Fruit fly (Drosophila melanogaster) whole organism, embryonic: Measurements from ENCODE around the gene Naxe.

Source experiments
- Aef1 ChIP-seq: fragments of 200-800 bp; sonication (Bioruptor generic); IDR thresholded peaks from 3 replicates; pipeline ENCODE4 v1.3.6; 2022; ENCODE audit warnings: missing biosample characterization, missing genetic modification characterization
- Bgb ChIP-seq: fragments of 200-800 bp; sonication (Bioruptor generic); IDR thresholded peaks from 2 replicates; pipeline ENCODE4 v1.3.6; 2022; ENCODE audit warnings: missing biosample characterization, missing genetic modification characterization; ENCODE audit not compliant: partially characterized antibody
- CG10321 ChIP-seq: fragments of 200-800 bp; sonication (Bioruptor generic); IDR thresholded peaks from 2 replicates; pipeline ENCODE4 v1.3.6; 2022; ENCODE audit warnings: missing biosample characterization, missing genetic modification characterization
- CG11504 ChIP-seq: fragments of 200-800 bp; sonication (Bioruptor generic); optimal IDR thresholded peaks from 3 replicates; lab custom pipeline; 2019; ENCODE audit warnings: missing biosample characterization, mild to moderate bottlenecking, missing genetic modification characterization, moderate library complexity
- CG15479 ChIP-seq: fragments of 200-800 bp; sonication (Bioruptor generic); optimal IDR thresholded peaks from 3 replicates; lab custom pipeline; 2019; ENCODE audit warnings: missing biosample characterization, mild to moderate bottlenecking, missing genetic modification characterization, moderate library complexity
- CG17912 ChIP-seq: fragments of 200-800 bp; sonication (Bioruptor generic); optimal IDR thresholded peaks from 2 replicates; lab custom pipeline; 2018; ENCODE audit warnings: missing biosample characterization, mild to moderate bottlenecking, missing genetic modification characterization
- CG18262 ChIP-seq: fragments of 200-800 bp; optimal IDR thresholded peaks from 3 replicates; lab custom pipeline; 2019; ENCODE audit warnings: missing biosample characterization, mild to moderate bottlenecking, missing genetic modification characterization, moderate library complexity
- CG18599 ChIP-seq: fragments of 200-800 bp; sonication (Bioruptor generic); optimal IDR thresholded peaks from 3 replicates; lab custom pipeline; 2017; ENCODE audit warnings: missing biosample characterization, missing genetic modification characterization, mild to moderate bottlenecking, moderate library complexity, missing genetic modification reagents
- CG31441 ChIP-seq: fragments of 200-800 bp; sonication (Bioruptor generic); IDR thresholded peaks from 2 replicates; pipeline ENCODE4 v1.3.6; 2022; ENCODE audit warnings: missing biosample characterization, missing genetic modification characterization
- CG32532 ChIP-seq: fragments of 200-800 bp; sonication (Bioruptor generic); IDR thresholded peaks from 2 replicates; pipeline ENCODE4 v1.3.6; 2022; ENCODE audit warnings: missing biosample characterization, missing genetic modification characterization
- CG34224 ChIP-seq: fragments of 200-800 bp; sonication (Bioruptor generic); IDR thresholded peaks from 3 replicates; pipeline ENCODE4 v1.3.6; 2022; ENCODE audit warnings: missing biosample characterization, missing genetic modification characterization; ENCODE audit not compliant: partially characterized antibody
- CG6175 ChIP-seq: fragments of 200-800 bp; sonication (Bioruptor generic); IDR thresholded peaks from 3 replicates; pipeline ENCODE4 v1.3.6; 2022; ENCODE audit warnings: missing biosample characterization, missing genetic modification characterization
- CG8359 ChIP-seq: fragments of 200-800 bp; sonication (Bioruptor generic); optimal IDR thresholded peaks from 2 replicates; lab custom pipeline; 2017; ENCODE audit warnings: missing biosample characterization, mild to moderate bottlenecking, missing genetic modification characterization, borderline replicate concordance
- CG9437 ChIP-seq: fragments of 200-800 bp; sonication (Bioruptor generic); optimal IDR thresholded peaks from 2 replicates; lab custom pipeline; 2018; ENCODE audit warnings: missing biosample characterization, mild to moderate bottlenecking, missing genetic modification characterization
- CTCF ChIP-seq: fragments of 200-800 bp; sonication (Bioruptor generic); optimal IDR thresholded peaks from 2 replicates; lab custom pipeline; 2017; ENCODE audit warnings: missing biosample characterization, mild to moderate bottlenecking, missing genetic modification characterization, moderate library complexity
- CoRest ChIP-seq: fragments of 200-800 bp; sonication (Bioruptor generic); optimal IDR thresholded peaks from 3 replicates; lab custom pipeline; 2018; ENCODE audit warnings: missing biosample characterization, mild to moderate bottlenecking, missing genetic modification characterization, moderate library complexity
- Dad ChIP-seq: fragments of 200-800 bp; sonication (Bioruptor generic); optimal IDR thresholded peaks from 3 replicates; lab custom pipeline; 2016; ENCODE audit warnings: missing biosample characterization, missing genetic modification characterization
- Doc3 ChIP-seq: fragments of 200-800 bp; sonication (Bioruptor generic); IDR thresholded peaks from 3 replicates; pipeline ENCODE4 v1.3.6; 2022; ENCODE audit warnings: missing biosample characterization, missing genetic modification characterization; ENCODE audit not compliant: partially characterized antibody
- Dp ChIP-seq: fragments of 200-800 bp; sonication (Bioruptor generic); optimal IDR thresholded peaks from 2 replicates; lab custom pipeline; 2018; ENCODE audit warnings: missing biosample characterization, mild to moderate bottlenecking, missing genetic modification characterization, moderate library complexity
- HLHmδ ChIP-seq: fragments of 200-800 bp; sonication (Bioruptor generic); optimal IDR thresholded peaks from 2 replicates; lab custom pipeline; 2018; ENCODE audit warnings: missing biosample characterization, mild to moderate bottlenecking, missing genetic modification characterization, moderate library complexity
- MBD-R2 ChIP-seq: fragments of 200-800 bp; sonication (Bioruptor generic); IDR thresholded peaks from 2 replicates; pipeline ENCODE4 v1.3.6; 2022; ENCODE audit warnings: missing biosample characterization, missing genetic modification characterization
- NC2β ChIP-seq: fragments of 200-800 bp; sonication (Bioruptor generic); optimal IDR thresholded peaks from 2 replicates; lab custom pipeline; 2016; ENCODE audit warnings: missing biosample characterization, missing genetic modification characterization
- NK7.1 ChIP-seq: fragments of 200-800 bp; sonication (Bioruptor generic); optimal IDR thresholded peaks from 3 replicates; lab custom pipeline; 2016; ENCODE audit warnings: missing biosample characterization, missing genetic modification characterization
- Nf-YC ChIP-seq: fragments of 200-800 bp; optimal IDR thresholded peaks from 3 replicates; lab custom pipeline; 2019; ENCODE audit warnings: missing biosample characterization, mild to moderate bottlenecking, missing genetic modification characterization, moderate library complexity
- Pdp1 ChIP-seq, 2 experiments: fragments of 200-800 bp; sonication (Bioruptor generic); optimal IDR thresholded peaks; 3 replicates each; lab custom pipeline; 2016; ENCODE audit warnings: missing biosample characterization in 2 of 2, missing genetic modification characterization in 2 of 2, mild to moderate bottlenecking in 1 of 2, moderate library complexity in 1 of 2
- Ravus ChIP-seq: fragments of 200-800 bp; sonication (Bioruptor generic); IDR thresholded peaks from 2 replicates; pipeline ENCODE4 v1.3.6; 2022; ENCODE audit warnings: missing biosample characterization, missing genetic modification characterization
- Scr ChIP-seq: fragments of 200-800 bp; sonication (Bioruptor generic); IDR thresholded peaks from 2 replicates; pipeline ENCODE4 v1.3.6; 2022; ENCODE audit warnings: missing biosample characterization, missing genetic modification characterization; ENCODE audit not compliant: partially characterized antibody
- Sry-δ ChIP-seq: fragments of 200-800 bp; sonication (Bioruptor generic); optimal IDR thresholded peaks from 2 replicates; lab custom pipeline; 2016; ENCODE audit warnings: missing biosample characterization, missing genetic modification characterization
- Ssrp ChIP-seq: fragments of 200-800 bp; sonication (Bioruptor generic); optimal IDR thresholded peaks from 2 replicates; lab custom pipeline; 2018; ENCODE audit warnings: missing biosample characterization, mild to moderate bottlenecking, missing genetic modification characterization, moderate library complexity
- ase ChIP-seq: fragments of 200-800 bp; sonication (Bioruptor generic); IDR thresholded peaks from 3 replicates; pipeline ENCODE4 v1.3.6; 2022; ENCODE audit warnings: missing biosample characterization, missing genetic modification characterization
- br ChIP-seq: fragments of >200 bp; optimal IDR thresholded peaks from 2 replicates; lab custom pipeline; 2017
- chif ChIP-seq, 2 experiments: fragments of 200-800 bp; sonication (Bioruptor generic); optimal IDR thresholded peaks; 3 replicates each; lab custom pipeline; 2016; ENCODE audit warnings: missing biosample characterization in 2 of 2, missing genetic modification characterization in 2 of 2
- chm ChIP-seq: fragments of 200-800 bp; sonication (Bioruptor generic); IDR thresholded peaks from 2 replicates; pipeline ENCODE4 v1.3.6; 2022; ENCODE audit warnings: missing biosample characterization, missing genetic modification characterization
- chn ChIP-seq: fragments of 200-800 bp; sonication (Bioruptor generic); optimal IDR thresholded peaks from 2 replicates; lab custom pipeline; 2016; ENCODE audit warnings: missing biosample characterization, missing genetic modification characterization
- danr ChIP-seq: fragments of 200-800 bp; sonication (Bioruptor generic); IDR thresholded peaks from 2 replicates; pipeline ENCODE4 v1.3.6; 2022; ENCODE audit warnings: missing biosample characterization, missing genetic modification characterization
- disco-r ChIP-seq: fragments of 200-800 bp; sonication (Bioruptor generic); optimal IDR thresholded peaks from 2 replicates; lab custom pipeline; 2016; ENCODE audit warnings: missing biosample characterization, missing genetic modification characterization
- esg ChIP-seq: fragments of 200-800 bp; sonication (Bioruptor generic); conservative IDR thresholded peaks from 2 replicates; pipeline ENCODE4 v1.3.6; 2022; ENCODE audit warnings: missing biosample characterization, missing genetic modification characterization
- ham ChIP-seq: fragments of 200-800 bp; sonication (Bioruptor generic); IDR thresholded peaks from 2 replicates; pipeline ENCODE4 v1.3.6; 2022; ENCODE audit warnings: missing biosample characterization, missing genetic modification characterization
- hbn ChIP-seq: fragments of 200-800 bp; sonication (Bioruptor generic); IDR thresholded peaks from 2 replicates; pipeline ENCODE4 v1.3.6; 2022; ENCODE audit warnings: missing biosample characterization, missing genetic modification characterization; ENCODE audit not compliant: partially characterized antibody
- hth ChIP-seq: fragments of >200 bp; optimal IDR thresholded peaks from 2 replicates; lab custom pipeline; 2017; ENCODE audit warnings: inconsistent platforms
- jigr1 ChIP-seq: fragments of 200-800 bp; sonication (Bioruptor generic); IDR thresholded peaks from 3 replicates; pipeline ENCODE4 v1.3.6; 2022; ENCODE audit warnings: missing biosample characterization, missing genetic modification characterization
- jumu ChIP-seq: fragments of 200-800 bp; sonication (Bioruptor generic); optimal IDR thresholded peaks from 3 replicates; lab custom pipeline; 2016; ENCODE audit warnings: missing biosample characterization, missing genetic modification characterization
- knrl ChIP-seq: fragments of 200-800 bp; sonication (Bioruptor generic); IDR thresholded peaks from 3 replicates; pipeline ENCODE4 v1.3.6; 2022; ENCODE audit warnings: missing biosample characterization, missing genetic modification characterization; ENCODE audit not compliant: partially characterized antibody
- lmd ChIP-seq: fragments of 200-800 bp; sonication (Bioruptor generic); IDR thresholded peaks from 2 replicates; pipeline ENCODE4 v1.3.6; 2022; ENCODE audit warnings: missing biosample characterization, missing genetic modification characterization
- maf-S ChIP-seq: fragments of 200-800 bp; sonication (Bioruptor generic); optimal IDR thresholded peaks from 2 replicates; lab custom pipeline; 2016; ENCODE audit warnings: missing biosample characterization, missing genetic modification characterization
- mirr ChIP-seq: fragments of 200-800 bp; sonication (Bioruptor generic); optimal IDR thresholded peaks from 3 replicates; lab custom pipeline; 2018; ENCODE audit warnings: missing biosample characterization, mild to moderate bottlenecking, missing genetic modification characterization
- onecut ChIP-seq: fragments of 200-800 bp; sonication (Bioruptor generic); IDR thresholded peaks from 2 replicates; pipeline ENCODE4 v1.3.6; 2022; ENCODE audit warnings: missing biosample characterization, missing genetic modification characterization
- tll ChIP-seq, 2 experiments: fragments of 200-800 bp in 1 of 2; fragments of >200 bp in 1 of 2; sonication (Bioruptor generic) in 1 of 2; optimal IDR thresholded peaks; 2 replicates each; lab custom pipeline; 2017 to 2019; ENCODE audit warnings: missing biosample characterization in 2 of 2, missing genetic modification characterization in 2 of 2, mild to moderate bottlenecking in 1 of 2, moderate library complexity in 1 of 2
- twi ChIP-seq: fragments of 200-800 bp; optimal IDR thresholded peaks from 2 replicates; lab custom pipeline; 2019; ENCODE audit warnings: missing biosample characterization, mild to moderate bottlenecking, missing genetic modification characterization, moderate library complexity
- vvl ChIP-seq: fragments of 200-800 bp; sonication (Bioruptor generic); IDR thresholded peaks from 2 replicates; pipeline ENCODE4 v1.3.6; 2022; ENCODE audit warnings: missing biosample characterization, missing genetic modification characterization

The Naxe gene

DNA sequence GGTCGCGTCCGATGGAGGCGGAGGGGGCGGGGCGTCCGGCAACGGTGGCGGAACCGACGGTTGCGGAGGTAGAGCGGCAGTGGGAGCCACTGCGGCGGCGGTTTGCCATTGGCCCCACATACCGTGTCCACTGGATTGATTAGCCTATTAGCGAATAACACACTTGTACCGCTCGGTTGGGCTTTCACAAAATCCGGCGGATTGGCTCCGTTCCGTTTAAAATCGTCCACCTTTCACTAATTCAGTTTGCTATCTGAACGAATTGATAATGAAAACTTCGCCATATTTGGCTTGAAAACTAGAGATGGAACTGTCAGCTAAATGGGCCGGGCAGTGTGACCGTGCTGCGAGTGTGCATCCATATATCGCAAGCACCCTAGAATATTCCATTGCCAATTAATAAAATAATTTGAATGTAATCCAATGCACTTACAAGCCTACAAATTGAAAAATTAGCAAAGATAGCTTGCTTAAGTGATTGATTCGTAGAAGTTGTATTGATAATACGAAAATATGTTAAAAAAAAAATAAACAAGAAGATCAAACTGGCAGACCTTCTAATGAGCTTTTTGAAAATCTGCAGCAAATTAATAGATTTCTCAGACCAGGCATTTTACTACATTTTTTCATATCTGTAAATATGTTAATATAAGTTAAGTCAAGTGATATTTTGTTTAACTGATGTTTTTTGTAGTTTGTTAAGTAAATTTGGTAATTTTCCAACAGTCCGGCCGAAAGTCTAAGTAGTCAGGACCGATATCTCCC is 3.6 kb downstream of the Naxe start, which contains the start of gene ZAP3 (continued):
- TF ChIP-seq CG15479 (GFP tag; lab: Kevin White, UChicago) (no peak), vvl (GFP tag; lab: Robert Waterston, UW) (no peak), Dad (GFP tag; lab: Kevin White, UChicago) (no peak), CG9437 (GFP tag; lab: Kevin White, UChicago) (peak; percentile 37), Ravus (GFP tag; lab: Robert Waterston, UW) (no peak), MBD-R2 (GFP tag; lab: Robert Waterston, UW) (peak; percentile 35; the same call in 1 of the 2 replicates), esg (GFP tag; lab: Robert Waterston, UW) (no peak), CG10321 (no peak), Dp (GFP tag; lab: Kevin White, UChicago) (no peak), Scr (peak; percentile 56; the same call in 1 of the 2 replicates), HLHmδ (GFP tag; lab: Kevin White, UChicago) (no peak), lmd (GFP tag; lab: Robert Waterston, UW) (no peak), CG32532 (GFP tag; lab: Robert Waterston, UW) (0 out of 2 replicates have a peak, but pooled peaks have one; percentile 27), CG6175 (GFP tag; lab: Robert Waterston, UW) (no peak), mirr (GFP tag; lab: Kevin White, UChicago) (no peak), disco-r (GFP tag; lab: Kevin White, UChicago) (no peak), twi (tag; lab: Kevin White, UChicago) (no peak), ham (GFP tag; lab: Robert Waterston, UW) (no peak), danr (GFP tag; lab: Robert Waterston, UW) (no peak), tll (GFP tag; optimal IDR thresholded peaks at IDR 0.05; lab: Kevin White, UChicago) (no peak), jumu (no peak), hth (no peak), br (lab: Kevin White, UChicago) (no peak), CG17912 (GFP tag; lab: Kevin White, UChicago) (no peak), Aef1 (GFP tag; lab: Robert Waterston, UW) (no peak), Ssrp (tag; lab: Kevin White, UChicago) (no peak), knrl (GFP tag; lab: Robert Waterston, UW) (peak; percentile 46; the same call in 2 of the 3 replicates), onecut (GFP tag; lab: Robert Waterston, UW) (no peak), Nf-YC (tag; lab: Kevin White, UChicago) (no peak), NC2β (GFP tag; lab: Kevin White, UChicago) (no peak), NK7.1 (GFP tag; lab: Kevin White, UChicago) (no peak), chif (GFP tag; optimal IDR thresholded peaks at IDR 0.05; lab: Kevin White, UChicago) (no peak), CG11504 (no peak), CoRest (tag; lab: Kevin White, UChicago) (no peak), Doc3 (GFP tag; lab: Robert Waterston, UW) (peak; percentile 37; the same call in 1 of the 3 replicates), Sry-δ (GFP tag; lab: Kevin White, UChicago) (peak; percentile 80), chm (GFP tag; lab: Robert Waterston, UW) (no peak), CG34224 (no peak), Bgb (peak; percentile 39; the same call in 1 of the 2 replicates), chn (GFP tag; lab: Kevin White, UChicago) (no peak), CG18262 (tag; lab: Kevin White, UChicago) (no peak), CTCF (GFP tag; lab: Kevin White, UChicago) (no peak), CG31441 (GFP tag; lab: Robert Waterston, UW) (no peak), ase (GFP tag; lab: Robert Waterston, UW) (no peak), CG18599 (no peak), Pdp1 (GFP tag; optimal IDR thresholded peaks at IDR 0.05; lab: Kevin White, UChicago) (no peak), maf-S (no peak), jigr1 (0 out of 3 replicates have a peak, but pooled peaks have one; percentile 34), hbn (GFP tag; lab: Robert Waterston, UW) (peak; percentile 31; the same call in 1 of the 2 replicates), CG8359 (GFP tag; lab: Kevin White, UChicago) (no peak)
